Worm (Caenorhabditis elegans) whole organism, L1 larva: ENCODE measurements around the gene ZC239.3.
"Not testable (repeated sequence)": the region's sequence is repeated elsewhere in the genome, so short reads cannot be mapped to it uniquely, and the experiment has no call there.

Source experiments
- C04F5.9 ChIP-seq: sonication (generic microtip); optimal IDR thresholded peaks from 2 replicates; lab custom pipeline; 2016; ENCODE audit warnings: missing genetic modification characterization, missing compliant biosample characterization
- alr-1 ChIP-seq: fragments of 200-800 bp; sonication (Bioruptor generic); optimal IDR thresholded peaks from 2 replicates; lab custom pipeline; 2018; ENCODE audit warnings: borderline replicate concordance, mild to moderate bottlenecking, missing genetic modification characterization, missing compliant biosample characterization
- aly-2 ChIP-seq: fragments of 150-350 bp; optimal IDR thresholded peaks from 2 replicates; lab custom pipeline; 2014; ENCODE audit warnings: missing biosample characterization, missing genetic modification characterization
- ceh-8 ChIP-seq: fragments of 200-800 bp; sonication (Bioruptor generic); optimal IDR thresholded peaks from 2 replicates; lab custom pipeline; 2018; ENCODE audit warnings: mild to moderate bottlenecking, missing genetic modification characterization, moderate library complexity, missing compliant biosample characterization
- dpl-1 ChIP-seq, 3 experiments: fragments of 150-350 bp in 2 of 3; sonication (generic microtip) in 1 of 3; optimal IDR thresholded peaks; 2 replicates each; lab custom pipeline; 2014 to 2017; ENCODE audit warnings: missing biosample characterization in 3 of 3, missing genetic modification characterization in 3 of 3, missing genetic modification reagents in 3 of 3
- dsc-1 ChIP-seq: sonication (generic microtip); optimal IDR thresholded peaks from 2 replicates; lab custom pipeline; 2016; ENCODE audit warnings: mild to moderate bottlenecking, missing genetic modification characterization, missing compliant biosample characterization
- efl-1 ChIP-seq, 4 experiments: fragments of 150-350 bp; optimal IDR thresholded peaks in 3 of 4; peaks in 1 of 4; 1 replicate in 1 of 4; 2 replicates in 3 of 4; lab custom pipeline; 2014; ENCODE audit warnings: missing biosample characterization in 2 of 4, missing genetic modification characterization in 2 of 4, missing genetic modification reagents in 2 of 4
- egl-27 ChIP-seq, 2 experiments: fragments of 150-350 bp in 1 of 2; sonication (generic microtip); optimal IDR thresholded peaks; 3 replicates each; lab custom pipeline; 2017 to 2018; ENCODE audit warnings: missing biosample characterization in 2 of 2, missing genetic modification characterization in 2 of 2, missing genetic modification reagents in 2 of 2
- elt-2 ChIP-seq: sonication (generic microtip); optimal IDR thresholded peaks from 2 replicates; lab custom pipeline; 2016; ENCODE audit warnings: missing genetic modification characterization, mild to moderate bottlenecking, inconsistent platforms, missing compliant biosample characterization, missing genetic modification reagents
- ets-5 ChIP-seq: fragments of 200-800 bp; sonication (Bioruptor generic); IDR thresholded peaks from 2 replicates; pipeline ENCODE4 v1.3.6; 2022; ENCODE audit warnings: missing genetic modification characterization, missing compliant biosample characterization
- fkh-10 ChIP-seq: sonication (generic microtip); optimal IDR thresholded peaks from 2 replicates; lab custom pipeline; 2017; ENCODE audit warnings: missing biosample characterization, missing genetic modification reagents, missing genetic modification characterization
- fkh-4 ChIP-seq: sonication (generic microtip); optimal IDR thresholded peaks from 2 replicates; lab custom pipeline; 2016; ENCODE audit warnings: missing compliant biosample characterization, missing genetic modification characterization, borderline replicate concordance
- fkh-8 ChIP-seq: sonication (generic microtip); optimal IDR thresholded peaks from 2 replicates; lab custom pipeline; 2016; ENCODE audit warnings: mild to moderate bottlenecking, missing genetic modification characterization, missing compliant biosample characterization
- hlh-4 ChIP-seq: sonication (generic microtip); optimal IDR thresholded peaks from 2 replicates; lab custom pipeline; 2016; ENCODE audit warnings: mild to moderate bottlenecking, missing genetic modification characterization, missing compliant biosample characterization
- hpl-2 ChIP-seq: fragments of 150-350 bp; optimal IDR thresholded peaks from 2 replicates; lab custom pipeline; 2014; ENCODE audit warnings: missing biosample characterization, missing genetic modification reagents, missing genetic modification characterization
- mep-1 ChIP-seq: fragments of 150-350 bp; optimal IDR thresholded peaks from 2 replicates; lab custom pipeline; 2014; ENCODE audit warnings: missing biosample characterization, missing genetic modification characterization
- nhr-11 ChIP-seq: fragments of 150-350 bp; optimal IDR thresholded peaks from 2 replicates; lab custom pipeline; 2014; ENCODE audit warnings: missing biosample characterization, missing genetic modification characterization
- nhr-12 ChIP-seq: sonication (generic microtip); optimal IDR thresholded peaks from 2 replicates; lab custom pipeline; 2017; ENCODE audit warnings: missing biosample characterization, missing genetic modification characterization
- nhr-19 ChIP-seq: fragments of 200-800 bp; sonication (Bioruptor generic); conservative IDR thresholded peaks from 2 replicates; pipeline ENCODE4 v1.3.6; 2022; ENCODE audit warnings: missing genetic modification characterization, missing compliant biosample characterization
- nhr-71 ChIP-seq: sonication (generic microtip); optimal IDR thresholded peaks from 2 replicates; lab custom pipeline; 2016; ENCODE audit warnings: mild to moderate bottlenecking, missing genetic modification characterization, moderate library complexity, missing compliant biosample characterization
- snpc-4 ChIP-seq: fragments of 150-350 bp; optimal IDR thresholded peaks from 2 replicates; lab custom pipeline; 2014; ENCODE audit warnings: missing biosample characterization, missing genetic modification characterization
- sox-4 ChIP-seq: sonication (generic microtip); optimal IDR thresholded peaks from 2 replicates; lab custom pipeline; 2016; ENCODE audit warnings: missing genetic modification characterization, missing compliant biosample characterization
- sptf-1 ChIP-seq: fragments of 150-350 bp; optimal IDR thresholded peaks from 2 replicates; lab custom pipeline; 2014; ENCODE audit warnings: missing biosample characterization, missing genetic modification characterization
- tlp-1 ChIP-seq: fragments of 150-350 bp; optimal IDR thresholded peaks from 2 replicates; lab custom pipeline; 2014; ENCODE audit warnings: missing biosample characterization, missing genetic modification characterization
- unc-130 ChIP-seq: fragments of 150-350 bp; optimal IDR thresholded peaks from 2 replicates; lab custom pipeline; 2017; ENCODE audit warnings: missing biosample characterization, missing genetic modification characterization, inconsistent platforms
- unc-62 ChIP-seq: fragments of 150-350 bp; optimal IDR thresholded peaks from 2 replicates; lab custom pipeline; 2014; ENCODE audit warnings: missing biosample characterization, missing genetic modification reagents, missing genetic modification characterization
- unc-86 ChIP-seq: sonication (generic microtip); optimal IDR thresholded peaks from 2 replicates; lab custom pipeline; 2016; ENCODE audit warnings: missing genetic modification characterization, missing compliant biosample characterization
- vab-15 ChIP-seq: sonication (generic microtip); optimal IDR thresholded peaks from 2 replicates; lab custom pipeline; 2017; ENCODE audit warnings: missing genotype, mild to moderate bottlenecking, missing genetic modification characterization, missing compliant biosample characterization
- xbp-1 ChIP-seq: sonication (generic microtip); optimal IDR thresholded peaks from 2 replicates; lab custom pipeline; 2016; ENCODE audit warnings: missing genetic modification characterization, missing compliant biosample characterization

ZC239.3 gene

DNA sequence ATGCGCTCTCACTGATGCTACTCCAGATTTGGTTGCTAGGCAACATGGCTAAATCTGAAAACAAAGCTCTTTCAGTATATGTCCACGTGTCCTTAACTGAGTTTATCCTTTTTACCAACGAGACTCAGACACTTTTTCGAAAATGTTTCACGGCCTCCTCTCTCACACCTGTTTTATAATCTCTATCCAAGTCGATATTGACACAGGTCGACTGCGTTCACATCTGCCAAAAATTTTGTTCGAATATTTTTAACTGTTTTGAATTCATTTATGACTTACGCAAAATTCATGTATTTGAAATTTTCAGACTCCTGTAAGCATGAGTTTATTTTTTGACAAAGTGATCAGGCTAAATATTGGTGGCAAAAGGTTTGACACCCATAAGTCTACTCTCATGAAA lies at the start of gene ZC239.3:
Gene ZC239.3 (plus strand): TSS at position 301 of the 400 bp plus-strand sequence.
- TF ChIP-seq xbp-1 (tag; lab: Kevin White, UChicago): peak; percentile 23

DNA sequence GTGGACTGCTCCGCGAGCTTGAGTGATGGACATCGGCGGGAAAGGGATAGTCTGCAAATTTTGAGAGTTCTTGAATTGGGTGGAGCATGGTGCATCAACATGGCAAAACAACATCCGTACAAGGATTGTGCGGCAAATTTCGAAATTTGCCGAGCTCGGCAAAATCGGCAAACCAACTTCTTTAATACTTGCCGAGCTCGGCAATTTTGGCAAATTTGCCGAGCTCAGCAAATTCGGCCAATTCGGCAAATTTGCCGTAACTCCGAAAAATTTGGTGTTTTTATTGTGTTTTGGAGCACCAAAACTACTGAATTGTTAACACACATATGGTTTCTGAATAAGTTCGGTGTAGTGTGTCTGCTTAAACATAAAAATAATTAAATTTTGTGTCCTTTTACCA lies 45.8 kb upstream of the ZC239.3 start, which contains the start of gene fbxc-55:
Gene fbxc-55 (minus strand): TSS at position 101 of the 400 bp plus-strand sequence.
- TF ChIP-seq mep-1: no peak
- TF ChIP-seq hlh-4 (tag; lab: Kevin White, UChicago): no peak
- TF ChIP-seq dsc-1 (tag; lab: Kevin White, UChicago): no peak
- no peak for TF ChIP-seq elt-2 (tag; lab: Kevin White, UChicago)

DNA sequence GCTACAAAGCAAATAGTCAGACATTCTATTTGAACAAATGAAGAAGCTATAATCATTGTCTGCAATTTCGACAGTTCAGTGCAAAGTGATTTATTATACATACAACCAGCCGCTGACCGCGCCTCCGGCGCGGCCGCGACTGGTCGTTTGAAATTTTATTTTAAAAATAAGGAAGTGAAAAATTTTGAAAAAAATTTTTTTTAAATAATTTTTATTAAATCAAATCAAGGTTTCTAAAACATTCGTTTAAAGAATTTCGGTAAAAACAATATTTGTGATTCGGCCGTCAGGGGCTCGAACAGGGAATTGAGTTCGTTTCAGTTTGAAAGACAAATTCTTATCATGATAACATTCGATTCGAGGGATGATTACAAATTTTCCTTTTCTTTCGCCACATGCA lies 43.7 kb upstream of the ZC239.3 start, which contains the start of gene Y27F2A.10:
Gene Y27F2A.10 (minus strand): TSS at position 101 of the 400 bp plus-strand sequence.
- TF ChIP-seq ets-5 (GFP tag; lab: Robert Waterston, UW): no peak
- TF ChIP-seq nhr-11: no peak
- no peak for TF ChIP-seq fkh-4 (tag; lab: Kevin White, UChicago)
- TF ChIP-seq nhr-71: no peak
- TF ChIP-seq sox-4 (tag; lab: Kevin White, UChicago): no peak
- no peak for TF ChIP-seq unc-62 (GFP tag; lab: Kevin White, UChicago)
- no peak for TF ChIP-seq unc-86 (tag; lab: Kevin White, UChicago)
- TF ChIP-seq sptf-1 (tag; lab: Kevin White, UChicago): no peak
- no peak for TF ChIP-seq hpl-2
- TF ChIP-seq nhr-19: no peak
- no peak for TF ChIP-seq nhr-12 (tag; lab: Kevin White, UChicago)
- TF ChIP-seq efl-1 (optimal IDR thresholded peaks at IDR 0.05; lab: Kevin White, UChicago): no peak
- TF ChIP-seq efl-1 (GFP tag; optimal IDR thresholded peaks at IDR 0.05 in 1 of 2; lab: Kevin White, UChicago): no peak

DNA sequence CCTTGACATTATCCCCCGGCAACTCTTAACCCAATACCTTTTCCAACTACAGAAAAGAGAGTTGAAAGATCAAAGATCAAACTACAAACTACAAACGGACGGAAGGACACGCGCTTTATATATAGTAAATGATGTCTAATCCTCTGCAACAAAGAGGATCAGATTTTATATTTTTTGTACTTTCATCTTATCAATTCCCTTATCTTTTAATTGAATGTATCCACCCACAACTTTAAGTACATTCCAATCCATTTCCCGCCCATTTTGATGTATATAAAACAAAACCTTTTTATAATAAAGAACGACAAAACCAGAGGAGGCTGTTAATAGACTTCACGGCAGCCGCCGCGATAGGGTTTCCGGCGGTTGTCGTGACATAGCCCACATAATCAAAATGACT lies 38.2 kb upstream of the ZC239.3 start, which contains the start of gene sri-40:
Gene sri-40 (plus strand): TSS at position 301 of the 400 bp plus-strand sequence.
- not testable (repeated sequence) for TF ChIP-seq dsc-1 (tag; lab: Kevin White, UChicago); fkh-8 (tag; lab: Kevin White, UChicago); alr-1

DNA sequence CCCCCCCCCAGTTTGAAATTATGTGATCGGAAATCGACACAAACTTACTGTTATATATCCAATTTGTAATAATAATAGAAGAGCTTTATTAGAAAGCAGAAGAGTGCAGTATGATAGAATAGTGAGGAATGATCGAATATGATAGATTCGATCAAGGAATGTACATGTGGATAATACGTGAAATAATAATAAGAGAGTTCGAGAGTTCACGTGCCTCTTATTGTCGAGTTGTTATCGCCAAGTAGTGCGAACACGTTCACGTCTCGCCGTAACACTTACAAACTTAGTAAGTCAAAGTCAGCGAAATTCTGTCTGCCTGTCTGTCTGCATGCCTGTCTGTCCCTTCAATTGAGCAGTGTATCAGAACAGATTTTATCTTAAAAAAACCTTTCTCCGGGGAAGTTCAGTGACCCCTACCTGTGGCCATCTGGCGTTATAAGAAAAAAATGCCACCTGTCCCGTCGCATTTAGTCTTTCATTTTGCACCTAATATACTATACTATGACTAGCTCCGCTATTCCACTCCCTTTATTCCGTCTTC lies 32.5 kb upstream of the ZC239.3 start, which contains the start of the genes Y27F2A.6 and Y27F2A.8:
Gene Y27F2A.6 (minus strand): TSS at position 101 of the 541 bp plus-strand sequence.
Gene Y27F2A.8 (plus strand): TSS at position 491 of the 541 bp plus-strand sequence.
- not testable (repeated sequence) for TF ChIP-seq ceh-8 (GFP tag; lab: Kevin White, UChicago); unc-130 (tag; lab: Kevin White, UChicago); vab-15 (tag; lab: Kevin White, UChicago)

DNA sequence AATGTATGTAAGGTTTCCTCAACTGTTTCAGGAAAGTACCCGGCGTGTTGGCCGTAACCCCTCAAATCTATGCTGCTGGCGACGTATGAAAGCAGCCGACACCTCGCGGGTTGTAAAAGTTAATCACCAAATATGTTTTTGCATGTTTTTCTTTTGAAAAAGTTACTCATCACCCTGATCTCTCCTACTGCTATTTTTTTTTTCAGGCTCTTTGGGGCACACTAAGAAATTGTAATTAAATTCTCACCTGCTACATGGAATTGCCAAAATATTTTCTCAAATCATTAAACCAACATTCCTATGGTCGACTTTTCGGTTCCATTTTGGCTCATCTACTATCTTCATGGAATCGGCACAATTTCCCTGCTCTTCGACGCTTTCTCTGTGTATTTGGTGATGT lies 31.0 kb upstream of the ZC239.3 start, which contains the start of gene sri-78:
Gene sri-78 (plus strand): TSS at position 301 of the 400 bp plus-strand sequence.
- TF ChIP-seq egl-27 (tag; optimal IDR thresholded peaks at IDR 0.05; lab: Kevin White, UChicago); tlp-1 (tag; lab: Kevin White, UChicago); snpc-4: not testable (repeated sequence)

DNA sequence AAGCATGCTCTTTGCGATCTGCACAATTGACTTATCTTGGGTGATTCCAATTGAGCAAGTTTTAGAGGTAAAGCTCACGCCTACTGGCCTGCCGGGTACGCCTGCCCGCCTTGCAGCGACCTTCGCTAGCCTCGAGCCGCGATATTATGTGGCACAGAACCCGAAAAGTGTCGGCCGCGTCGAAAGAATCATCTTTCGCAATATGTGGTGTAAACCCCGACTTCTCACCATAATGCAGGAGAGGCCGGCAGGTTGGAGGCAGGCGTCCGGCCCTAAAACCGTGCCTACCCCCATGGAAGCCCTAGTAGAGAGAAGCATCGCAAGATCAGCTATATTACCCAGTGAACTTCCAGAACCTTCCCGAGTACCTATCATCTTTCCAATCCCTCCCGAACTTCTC lies 30.0 kb upstream of the ZC239.3 start:
- no peak for TF ChIP-seq dsc-1 (tag; lab: Kevin White, UChicago)
- no peak for TF ChIP-seq tlp-1 (tag; lab: Kevin White, UChicago)
- TF ChIP-seq dpl-1 (GFP tag; optimal IDR thresholded peaks at IDR 0.05; lab: Kevin White, UChicago): no peak
- no peak for TF ChIP-seq aly-2 (tag; lab: Kevin White, UChicago)
- no peak for TF ChIP-seq unc-130 (tag; lab: Kevin White, UChicago)
- no peak for TF ChIP-seq fkh-10 (GFP tag; lab: Kevin White, UChicago)
- no peak for TF ChIP-seq nhr-71
- TF ChIP-seq C04F5.9 (tag; lab: Kevin White, UChicago): no peak
